Worm (Caenorhabditis elegans) whole organism, young adult: ENCODE measurements around the gene lec-3.

ENCODE experiments used
- B0019.2 ChIP-seq: fragments of 200-800 bp; sonication (Bioruptor generic); conservative IDR thresholded peaks from 2 replicates; pipeline ENCODE4 v1.3.6; 2022; ENCODE audit warnings: missing genetic modification reagents, missing genetic modification characterization, missing compliant biosample characterization
- B0035.1 ChIP-seq: sonication (generic microtip); optimal IDR thresholded peaks from 2 replicates; lab custom pipeline; 2016; ENCODE audit warnings: missing genetic modification characterization, mild to moderate bottlenecking, missing compliant biosample characterization, missing genotype, missing genetic modification reagents
- B0261.1 ChIP-seq: sonication (generic microtip); optimal IDR thresholded peaks from 2 replicates; lab custom pipeline; 2016; ENCODE audit warnings: mild to moderate bottlenecking, missing genetic modification characterization, moderate library complexity, missing compliant biosample characterization
- D2030.7 ChIP-seq: fragments of 200-800 bp; sonication (Bioruptor generic); IDR thresholded peaks from 2 replicates; pipeline ENCODE4 v1.3.6; 2022; ENCODE audit warnings: missing genetic modification reagents, missing genetic modification characterization, missing compliant biosample characterization
- F10E7.11 ChIP-seq: sonication (generic microtip); optimal IDR thresholded peaks from 2 replicates; lab custom pipeline; 2017; ENCODE audit warnings: mild to moderate bottlenecking, missing genetic modification characterization, moderate library complexity, missing compliant biosample characterization
- F33H1.4 ChIP-seq: fragments of 200-800 bp; sonication (Bioruptor generic); IDR thresholded peaks from 2 replicates; pipeline ENCODE4 v1.3.6; 2022; ENCODE audit warnings: missing genetic modification reagents, missing genetic modification characterization, missing compliant biosample characterization
- F52B5.7 ChIP-seq: sonication (generic microtip); optimal IDR thresholded peaks from 2 replicates; lab custom pipeline; 2016; ENCODE audit warnings: mild to moderate bottlenecking, missing genetic modification characterization, missing compliant biosample characterization
- F57A8.1 ChIP-seq: fragments of 200-800 bp; sonication (Bioruptor generic); optimal IDR thresholded peaks from 2 replicates; lab custom pipeline; 2018; ENCODE audit warnings: mild to moderate bottlenecking, missing genetic modification characterization, moderate library complexity, missing compliant biosample characterization
- Y53F4B.3 ChIP-seq: fragments of 200-800 bp; sonication (Bioruptor generic); IDR thresholded peaks from 2 replicates; pipeline ENCODE4 v1.3.6; 2022; ENCODE audit warnings: missing genetic modification reagents, missing genetic modification characterization, missing compliant biosample characterization
- Y56A3A.18 ChIP-seq: fragments of 200-800 bp; sonication (Bioruptor generic); IDR thresholded peaks from 2 replicates; pipeline ENCODE4 v1.3.6; 2022; ENCODE audit warnings: missing genetic modification reagents, missing genetic modification characterization, missing compliant biosample characterization
- ama-1 ChIP-seq, 3 experiments: fragments of 150-350 bp in 1 of 3; sonication (generic microtip) in 2 of 3; optimal IDR thresholded peaks; 2 replicates each; lab custom pipeline; 2014 to 2018; ENCODE audit warnings: missing biosample characterization in 2 of 3, missing genetic modification characterization in 2 of 3, missing genetic modification reagents in 2 of 3
- aptf-3 ChIP-seq: fragments of 200-800 bp; sonication (Bioruptor generic); IDR thresholded peaks from 2 replicates; pipeline ENCODE4 v1.3.6; 2022; ENCODE audit warnings: missing genetic modification characterization, missing compliant biosample characterization
- attf-3 ChIP-seq: fragments of 200-800 bp; sonication (Bioruptor generic); conservative IDR thresholded peaks from 2 replicates; pipeline ENCODE4 v1.3.6; 2022; ENCODE audit warnings: missing genetic modification reagents, missing genetic modification characterization, missing compliant biosample characterization
- attf-6 ChIP-seq: fragments of 200-800 bp; sonication (Bioruptor generic); IDR thresholded peaks from 2 replicates; pipeline ENCODE4 v1.3.6; 2022; ENCODE audit warnings: missing genetic modification reagents, missing genetic modification characterization, missing compliant biosample characterization
- bed-2 ChIP-seq: fragments of 200-800 bp; sonication (Bioruptor generic); IDR thresholded peaks from 2 replicates; pipeline ENCODE4 v1.3.6; 2022; ENCODE audit warnings: missing genetic modification reagents, missing genetic modification characterization, missing compliant biosample characterization
- cebp-2 ChIP-seq: fragments of 200-800 bp; sonication (Bioruptor generic); IDR thresholded peaks from 2 replicates; pipeline ENCODE4 v1.3.6; 2022; ENCODE audit warnings: missing genetic modification characterization, missing compliant biosample characterization
- die-1 ChIP-seq: sonication (generic microtip); optimal IDR thresholded peaks from 2 replicates; lab custom pipeline; 2016; ENCODE audit warnings: missing genotype, mild to moderate bottlenecking, missing genetic modification characterization, missing compliant biosample characterization
- ets-4 ChIP-seq: fragments of 200-800 bp; sonication (Bioruptor generic); optimal IDR thresholded peaks from 2 replicates; lab custom pipeline; 2018; ENCODE audit warnings: mild to moderate bottlenecking, missing genetic modification characterization, missing compliant biosample characterization
- him-1 ChIP-seq: sonication (generic microtip); optimal IDR thresholded peaks from 2 replicates; lab custom pipeline; 2016; ENCODE audit warnings: missing genotype, missing genetic modification reagents, missing genetic modification characterization, missing compliant biosample characterization
- lag-1 ChIP-seq: fragments of 200-800 bp; sonication (Bioruptor generic); IDR thresholded peaks from 2 replicates; pipeline ENCODE4 v1.3.6; 2022; ENCODE audit warnings: missing genetic modification reagents, missing genetic modification characterization, missing compliant biosample characterization
- let-607 ChIP-seq, 2 experiments: fragments of 200-800 bp in 1 of 2; sonication (Bioruptor generic) in 1 of 2; sonication (generic microtip) in 1 of 2; optimal IDR thresholded peaks; 2 replicates each; lab custom pipeline; 2016 to 2018; ENCODE audit warnings: mild to moderate bottlenecking in 2 of 2, missing compliant biosample characterization in 2 of 2, missing genetic modification characterization in 2 of 2, moderate library complexity in 2 of 2, missing genotype in 1 of 2
- lin-26 ChIP-seq: fragments of 200-800 bp; sonication (Bioruptor generic); IDR thresholded peaks from 2 replicates; pipeline ENCODE4 v1.3.6; 2022; ENCODE audit warnings: missing genetic modification reagents, missing genetic modification characterization, missing compliant biosample characterization
- lin-35 ChIP-seq, 3 experiments: fragments of 150-350 bp in 2 of 3; sonication (generic microtip) in 1 of 3; optimal IDR thresholded peaks; 2 replicates each; lab custom pipeline; 2014 to 2018; ENCODE audit warnings: missing biosample characterization in 3 of 3, missing genetic modification characterization in 3 of 3, missing genetic modification reagents in 3 of 3
- lsy-27 ChIP-seq: sonication (generic microtip); optimal IDR thresholded peaks from 2 replicates; lab custom pipeline; 2017; ENCODE audit warnings: missing genetic modification characterization, mild to moderate bottlenecking, missing compliant biosample characterization, antibody characterized with exemption, missing genotype, borderline replicate concordance; ENCODE audit not compliant: insufficient read depth
- madf-10 ChIP-seq: sonication (generic microtip); optimal IDR thresholded peaks from 2 replicates; lab custom pipeline; 2016; ENCODE audit warnings: mild to moderate bottlenecking, missing genetic modification characterization, missing compliant biosample characterization
- mxl-1 ChIP-seq: sonication (generic microtip); optimal IDR thresholded peaks from 2 replicates; lab custom pipeline; 2016; ENCODE audit warnings: missing genetic modification characterization, missing compliant biosample characterization
- nfyb-1 ChIP-seq: fragments of 200-800 bp; sonication (Bioruptor generic); IDR thresholded peaks from 2 replicates; pipeline ENCODE4 v1.3.6; 2022; ENCODE audit warnings: missing genetic modification reagents, missing genetic modification characterization, missing compliant biosample characterization
- nhr-120 ChIP-seq: fragments of 200-800 bp; sonication (Bioruptor generic); IDR thresholded peaks from 2 replicates; pipeline ENCODE4 v1.3.6; 2022; ENCODE audit warnings: missing genetic modification characterization, missing compliant biosample characterization
- nhr-80 ChIP-seq: sonication (generic microtip); optimal IDR thresholded peaks from 2 replicates; lab custom pipeline; 2016; ENCODE audit warnings: missing genetic modification characterization, missing compliant biosample characterization
- pha-4 ChIP-seq: fragments of 150-350 bp; sonication (generic microtip); optimal IDR thresholded peaks from 2 replicates; lab custom pipeline; 2014; ENCODE audit warnings: missing biosample characterization, missing genetic modification reagents, missing genetic modification characterization
- rcor-1 ChIP-seq: fragments of 200-800 bp; sonication (Bioruptor generic); IDR thresholded peaks from 2 replicates; pipeline ENCODE4 v1.3.6; 2022; ENCODE audit warnings: missing genetic modification reagents, missing genetic modification characterization, missing compliant biosample characterization
- rec-8 ChIP-seq, 2 experiments: sonication (generic microtip); optimal IDR thresholded peaks; 2 replicates each; lab custom pipeline; 2016; ENCODE audit warnings: mild to moderate bottlenecking in 2 of 2, missing genetic modification characterization in 2 of 2, missing genetic modification reagents in 2 of 2, missing genotype in 2 of 2, missing biosample characterization in 1 of 2, missing compliant biosample characterization in 1 of 2, moderate library complexity in 1 of 2
- rpc-1 ChIP-seq, 2 experiments: fragments of 150-350 bp in 1 of 2; sonication (generic microtip) in 1 of 2; optimal IDR thresholded peaks; 2 replicates each; lab custom pipeline; 2014 to 2018; ENCODE audit warnings: missing biosample characterization in 1 of 2, missing genetic modification characterization in 1 of 2, missing genetic modification reagents in 1 of 2, missing genotype in 1 of 2
- sdz-38 ChIP-seq: sonication (generic microtip); optimal IDR thresholded peaks from 2 replicates; lab custom pipeline; 2016; ENCODE audit warnings: missing genotype, missing genetic modification characterization, missing compliant biosample characterization
- sea-2 ChIP-seq: fragments of 200-800 bp; sonication (Bioruptor generic); IDR thresholded peaks from 2 replicates; pipeline ENCODE4 v1.3.6; 2022; ENCODE audit warnings: missing genetic modification characterization, missing compliant biosample characterization
- somi-1 ChIP-seq: fragments of 200-800 bp; sonication (Bioruptor generic); optimal IDR thresholded peaks from 2 replicates; lab custom pipeline; 2018; ENCODE audit warnings: mild to moderate bottlenecking, missing genetic modification characterization, missing compliant biosample characterization
- sptf-2 ChIP-seq: fragments of 200-800 bp; sonication (Bioruptor generic); optimal IDR thresholded peaks from 2 replicates; lab custom pipeline; 2018; ENCODE audit warnings: mild to moderate bottlenecking, missing genetic modification characterization, missing compliant biosample characterization
- xnd-1 ChIP-seq: sonication (generic microtip); optimal IDR thresholded peaks from 2 replicates; lab custom pipeline; 2016; ENCODE audit warnings: missing genotype, missing genetic modification reagents, missing genetic modification characterization, missing compliant biosample characterization
- zim-3 ChIP-seq: sonication (generic microtip); optimal IDR thresholded peaks from 2 replicates; lab custom pipeline; 2017; ENCODE audit warnings: mild to moderate bottlenecking, missing genetic modification characterization, moderate library complexity, missing compliant biosample characterization
- ztf-18 ChIP-seq: sonication (generic microtip); optimal IDR thresholded peaks from 2 replicates; lab custom pipeline; 2016; ENCODE audit warnings: missing genotype, mild to moderate bottlenecking, missing genetic modification characterization, missing compliant biosample characterization
- ztf-26 ChIP-seq: sonication (generic microtip); optimal IDR thresholded peaks from 2 replicates; lab custom pipeline; 2017; ENCODE audit warnings: missing genetic modification characterization, missing compliant biosample characterization
- ztf-28 ChIP-seq: fragments of 200-800 bp; sonication (Bioruptor generic); IDR thresholded peaks from 2 replicates; pipeline ENCODE4 v1.3.6; 2022; ENCODE audit warnings: missing genetic modification reagents, missing genetic modification characterization, missing compliant biosample characterization

lec-3 gene

ce11 chrII:9948662-9949061 is 42.2 kb upstream of the lec-3 start:
- TF ChIP-seq Y56A3A.18 (no peak), him-1 (no peak), pha-4 (no peak), somi-1 (GFP tag; lab: Kevin White, UChicago) (no peak), attf-6 (no peak), ztf-18 (tag; lab: Kevin White, UChicago) (no peak), aptf-3 (GFP tag; lab: Robert Waterston, UW) (no peak), mxl-1 (tag; lab: Kevin White, UChicago) (no peak), let-607 (tag; optimal IDR thresholded peaks at IDR 0.05; lab: Kevin White, UChicago) (no peak), rec-8 (tag; optimal IDR thresholded peaks at IDR 0.05; lab: Kevin White, UChicago) (no peak), Y53F4B.3 (no peak)

- TF ChIP-seq ets-4 (GFP tag; lab: Kevin White, UChicago), result no peak
- no peak for TF ChIP-seq ztf-26 (tag; lab: Kevin White, UChicago)
- TF ChIP-seq lsy-27 (tag; lab: Kevin White, UChicago), result no peak
- no peak for TF ChIP-seq nfyb-1 (GFP tag; lab: Robert Waterston, UW)
- no peak for TF ChIP-seq F52B5.7 (tag; lab: Kevin White, UChicago)
- TF ChIP-seq sdz-38, result no peak
- no peak for TF ChIP-seq madf-10 (tag; lab: Kevin White, UChicago)
- TF ChIP-seq F10E7.11 (tag; lab: Kevin White, UChicago), result no peak
- TF ChIP-seq zim-3 (tag; lab: Kevin White, UChicago), result no peak
- TF ChIP-seq rpc-1 (optimal IDR thresholded peaks at IDR 0.05; lab: Kevin White, UChicago), result no peak
- TF ChIP-seq rpc-1 (tag; optimal IDR thresholded peaks at IDR 0.05; lab: Kevin White, UChicago), result no peak
- no peak for TF ChIP-seq sea-2 (GFP tag; lab: Robert Waterston, UW)
- TF ChIP-seq xnd-1 (tag; lab: Kevin White, UChicago), result no peak
- TF ChIP-seq lin-26 (GFP tag; lab: Robert Waterston, UW), result no peak
- TF ChIP-seq, all 124 proteins: peak for 0
Measured at ce11 chrII:9951846-9952245, 39.1 kb upstream of the lec-3 start.

DNA sequence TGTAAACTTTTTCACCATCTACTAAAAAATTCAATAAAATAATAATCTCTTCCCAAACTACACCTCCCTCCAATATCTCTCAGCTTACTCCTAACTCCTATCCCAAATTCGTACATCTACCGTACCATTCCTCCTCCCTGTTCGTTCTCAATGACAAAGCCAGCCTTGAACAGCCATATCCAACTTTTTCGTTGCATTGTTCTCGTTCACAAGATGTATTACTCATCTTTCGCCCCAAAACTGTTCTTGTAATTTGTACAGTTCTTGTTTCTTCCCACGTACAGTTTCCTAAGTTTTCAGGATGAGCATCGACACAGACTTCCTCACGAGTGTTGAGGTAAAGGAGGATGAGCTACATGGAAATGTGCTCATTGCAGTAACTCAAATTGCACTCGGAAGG is 36.0 kb upstream of the lec-3 start, which contains the start of gene egl-43:
Gene egl-43 (plus strand): TSS at position 301 of the 400 bp plus-strand sequence.
- TF ChIP-seq ama-1 (optimal IDR thresholded peaks at IDR 0.05; lab: Kevin White, UChicago) (no peak), ama-1 (GFP tag; optimal IDR thresholded peaks at IDR 0.05; lab: Kevin White, UChicago) (no peak), F33H1.4 (no peak), sptf-2 (GFP tag; lab: Kevin White, UChicago) (no peak), xnd-1 (tag; lab: Kevin White, UChicago) (no peak), F57A8.1 (no peak), B0019.2 (GFP tag; lab: Robert Waterston, UW) (no peak), nhr-80 (tag; lab: Kevin White, UChicago) (no peak), rcor-1 (GFP tag; lab: Robert Waterston, UW) (no peak), die-1 (tag; lab: Kevin White, UChicago) (no peak), cebp-2 (GFP tag; lab: Robert Waterston, UW) (no peak), ztf-28 (GFP tag; lab: Robert Waterston, UW) (no peak), lin-35 (GFP tag; optimal IDR thresholded peaks at IDR 0.05; lab: Kevin White, UChicago) (no peak), him-1 (no peak), D2030.7 (no peak), lag-1 (GFP tag; lab: Robert Waterston, UW) (no peak), B0261.1 (no peak), B0035.1 (tag; lab: Kevin White, UChicago) (no peak), bed-2 (GFP tag; lab: Robert Waterston, UW) (no peak), nhr-120 (no peak), attf-3 (no peak)
